Fruit fly (Drosophila melanogaster): ENCODE results near the gene CG12259.
A peak's percentile ranks its signal among the peaks of the same experiment; 100 is the strongest.

Gene CG12259

DNA sequence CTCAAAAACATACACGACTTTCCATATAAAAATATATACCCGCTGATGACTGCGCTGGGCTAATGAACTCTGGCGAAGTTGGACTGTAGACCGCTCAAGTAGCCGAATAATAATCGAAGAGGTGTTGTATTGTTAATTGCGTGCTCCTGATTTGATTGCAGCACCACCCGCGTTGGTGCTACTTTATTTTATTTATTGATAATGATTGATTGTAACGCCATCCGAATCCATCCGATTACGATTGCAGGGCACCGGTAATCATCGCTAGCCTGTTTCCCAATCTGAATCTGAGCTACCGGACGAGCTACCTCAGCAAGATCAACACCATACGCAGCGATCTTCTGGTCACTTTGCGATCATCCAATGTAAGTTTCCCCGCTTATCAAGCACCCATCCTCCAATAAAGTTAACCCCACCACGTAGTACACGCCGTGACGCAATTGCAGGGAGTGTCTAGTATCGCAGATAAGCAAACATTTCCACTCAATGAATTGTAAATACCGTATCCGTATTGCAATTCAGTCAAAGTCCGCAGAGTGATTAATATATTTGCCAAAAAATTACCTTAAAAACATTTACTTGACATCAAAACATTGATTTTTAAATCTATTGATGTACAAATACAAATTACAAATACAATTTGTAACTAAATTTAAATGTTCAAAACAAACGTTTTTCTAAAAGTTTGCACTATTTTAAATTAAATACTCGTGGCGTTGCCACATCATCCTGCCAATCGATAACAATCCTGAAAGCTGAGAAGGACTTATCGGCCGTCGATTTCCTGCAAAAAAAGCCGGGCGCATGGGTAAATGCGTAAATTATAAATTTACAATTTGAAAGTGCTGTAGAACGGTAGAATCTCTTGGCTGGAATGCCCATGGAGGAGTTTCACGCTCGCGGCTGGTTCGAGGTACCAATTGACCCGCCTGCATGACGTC, 8.4 kb upstream of the CG12259 start (continued):
- TF ChIP-seq ro (GFP tag; IDR thresholded peaks at IDR 0.05): no peak
- no peak for TF ChIP-seq lov (optimal IDR thresholded peaks at IDR 0.05)
- TF ChIP-seq lov (GFP tag; IDR thresholded peaks at IDR 0.05): no peak
- no peak for TF ChIP-seq CG12104 (GFP tag; optimal IDR thresholded peaks at IDR 0.05)

DNA sequence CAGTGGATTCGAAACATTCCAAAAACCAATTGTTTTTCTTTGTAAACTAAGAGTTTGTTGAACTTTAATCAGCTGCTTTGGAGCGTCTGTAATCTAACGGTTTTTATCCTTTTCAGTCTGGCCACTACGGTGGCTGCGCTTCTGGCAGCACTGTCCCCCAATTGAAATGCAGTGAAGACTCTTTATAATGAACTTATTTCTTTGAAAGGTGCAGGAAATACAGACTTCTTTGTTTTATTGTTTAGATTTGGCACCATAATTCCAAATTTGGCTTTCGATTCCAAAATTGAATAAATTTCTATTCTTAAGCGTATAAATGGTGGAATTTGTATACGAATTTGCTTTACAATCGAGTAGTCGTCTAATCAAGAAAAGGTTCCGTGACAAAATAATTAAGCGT, 7.3 kb upstream of the CG12259 start, which contains the start of gene nenya:
TSS of gene nenya (minus strand) at position 35 of the 400 bp plus-strand sequence.
- TF ChIP-seq row (GFP tag; IDR thresholded peaks at IDR 0.05) (peak; percentile 51), Med (GFP tag) (peak; percentile 54), Myb (GFP tag; optimal IDR thresholded peaks at IDR 0.05) (peak; percentile 67), trem (tag; optimal IDR thresholded peaks at IDR 0.05) (peak; percentile 6), abd-A (tag; optimal IDR thresholded peaks at IDR 0.05) (no peak), CG10274 (GFP tag; optimal IDR thresholded peaks at IDR 0.05) (no peak), Bdp1 (GFP tag; optimal IDR thresholded peaks at IDR 0.05) (no peak), grau (tag; optimal IDR thresholded peaks at IDR 0.05) (peak; percentile 67)

DNA sequence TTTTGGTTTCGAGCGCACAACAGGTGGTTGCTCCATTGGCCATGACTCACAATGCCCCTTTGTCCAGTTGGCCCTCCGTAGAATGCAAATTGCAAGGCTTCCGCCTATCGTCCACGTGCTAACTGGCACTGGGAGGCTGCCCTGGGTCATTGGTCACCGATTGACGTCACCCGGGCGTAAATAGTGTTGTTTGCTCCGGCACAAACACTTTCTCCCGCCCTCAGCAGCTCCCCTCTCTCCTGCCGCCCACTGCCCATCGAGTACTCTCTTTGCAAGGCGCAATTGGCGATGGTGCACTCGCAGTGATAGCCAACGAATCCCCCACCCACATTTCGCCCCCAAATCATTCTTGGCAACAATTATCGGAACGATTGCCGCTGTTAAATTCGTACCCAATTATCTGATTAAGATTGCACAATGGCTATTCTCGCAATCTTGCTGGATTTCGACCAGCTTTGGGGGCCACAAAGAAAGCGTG, 5.9 kb upstream of the CG12259 start:
- TF ChIP-seq Hr3 (GFP tag; optimal IDR thresholded peaks at IDR 0.05) (no peak), ro (GFP tag; IDR thresholded peaks at IDR 0.05) (no peak), exex (tag; optimal IDR thresholded peaks at IDR 0.05) (peak; percentile 62), Med (GFP tag) (peak; percentile 45), CG14860 (GFP tag; IDR thresholded peaks at IDR 0.05; ENCODE audit: partially characterized antibody) (0 out of 3 replicates have a peak, but pooled peaks have one; percentile 13), Ets65A (GFP tag) (peak; percentile 70), Xrp1 (GFP tag; IDR thresholded peaks at IDR 0.05) (no peak), zfh1 (GFP tag; IDR thresholded peaks at IDR 0.05) (0 out of 3 replicates have a peak, but pooled peaks have one; percentile 44), CG32772 (GFP tag; IDR thresholded peaks at IDR 0.05) (no peak), tll (GFP tag; optimal IDR thresholded peaks at IDR 0.05) (no peak), nom (GFP tag; optimal IDR thresholded peaks at IDR 0.05) (peak; percentile 2), crol (GFP tag; IDR thresholded peaks at IDR 0.05) (peak; percentile 53; the same call in 1 of the 2 replicates), CG2199 (GFP tag; IDR thresholded peaks at IDR 0.05) (no peak), Rfx (GFP tag; IDR thresholded peaks at IDR 0.05) (0 out of 2 replicates have a peak, but pooled peaks have one; percentile 14), gsb (GFP tag; IDR thresholded peaks at IDR 0.05) (0 out of 2 replicates have a peak, but pooled peaks have one; percentile 38), sug (tag; optimal IDR thresholded peaks at IDR 0.05) (peak; percentile 27), zfh2 (GFP tag; optimal IDR thresholded peaks at IDR 0.05) (no peak), Dref (GFP tag; IDR thresholded peaks at IDR 0.05) (0 out of 2 replicates have a peak, but pooled peaks have one; percentile 24), kah (GFP tag; optimal IDR thresholded peaks at IDR 0.05) (peak; percentile 79), wdn (GFP tag; IDR thresholded peaks at IDR 0.05) (0 out of 2 replicates have a peak, but pooled peaks have one; percentile 17), onecut (GFP tag; IDR thresholded peaks at IDR 0.05) (no peak), slbo (GFP tag; IDR thresholded peaks at IDR 0.05) (0 out of 2 replicates have a peak, but pooled peaks have one; percentile 7)

DNA sequence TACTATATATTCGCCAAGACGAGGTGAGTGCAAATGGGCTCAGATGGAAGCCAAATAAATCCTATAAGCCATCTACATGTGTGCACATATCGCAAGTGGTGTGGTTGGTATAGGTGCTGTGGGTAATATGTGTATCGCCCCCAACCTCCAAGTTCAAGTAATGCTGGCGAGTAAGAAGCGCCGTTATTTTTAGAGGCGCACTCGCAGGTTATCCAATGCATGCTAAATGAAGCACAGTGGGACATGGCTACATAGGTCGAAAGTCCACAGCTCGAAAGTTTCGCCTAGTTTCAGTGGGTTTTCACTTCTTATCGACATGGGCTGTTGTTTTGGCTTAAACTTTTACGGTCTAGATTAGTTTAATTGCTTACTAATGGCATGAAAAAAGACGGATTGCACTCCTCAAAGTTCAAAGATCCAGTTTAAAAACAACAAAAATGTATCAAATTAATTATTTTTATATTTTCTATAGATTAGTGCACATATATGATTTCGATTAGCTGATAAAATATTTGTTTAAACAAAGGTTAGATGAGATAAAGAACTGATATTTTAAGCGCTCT, 5.2 kb upstream of the CG12259 start:
- TF ChIP-seq CG9437 (GFP tag; optimal IDR thresholded peaks at IDR 0.05) (peak; percentile 17), CoRest (tag; optimal IDR thresholded peaks at IDR 0.05) (peak; percentile 22), CG34376 (GFP tag; optimal IDR thresholded peaks at IDR 0.05) (no peak), CrebB (tag; optimal IDR thresholded peaks at IDR 0.05) (no peak), ind (GFP tag; optimal IDR thresholded peaks at IDR 0.05) (no peak), Med (GFP tag) (peak; percentile 72), dysf (GFP tag; IDR thresholded peaks at IDR 0.05) (0 out of 3 replicates have a peak, but pooled peaks have one; percentile 14), grau (tag; optimal IDR thresholded peaks at IDR 0.05) (peak; percentile 41), gro (GFP tag; optimal IDR thresholded peaks at IDR 0.05) (no peak), Asciz (GFP tag; optimal IDR thresholded peaks at IDR 0.05) (no peak), nmo (GFP tag; optimal IDR thresholded peaks at IDR 0.05) (peak; percentile 6), CG17361 (GFP tag; IDR thresholded peaks at IDR 0.05) (0 out of 3 replicates have a peak, but pooled peaks have one; percentile 34), exex (tag; optimal IDR thresholded peaks at IDR 0.05) (peak; percentile 24), CG4360 (GFP tag; IDR thresholded peaks at IDR 0.05) (no peak), CG10431 (GFP tag; optimal IDR thresholded peaks at IDR 0.05) (no peak)

Data from whole organism, embryonic.